ENCODE assay signal across 1 fruit fly cellular context in genomic region chr3L:15956448-15957010, dm6.
TF ChIP-seq lines count a peak whose summit lies in the region.

Gene elgi, plus strand, starts transcription at chr3L:15956550.

TF ChIP-seq in whole organism, embryonic, 481 proteins besides CTCF, POLR2A, EP300 and RAD21 (continued from another document and continues in another):
- TF ChIP-seq ara (GFP tag; IDR thresholded peaks at IDR 0.05; lab: Robert Waterston, UW) (0 out of 2 replicates have a peak, but pooled peaks have one; percentile 17), vfl (GFP tag; optimal IDR thresholded peaks at IDR 0.05; lab: Kevin White, UChicago) (peak; percentile 51), CG12942 (GFP tag; optimal IDR thresholded peaks at IDR 0.05; lab: Kevin White, UChicago) (peak; percentile 51), CG6683 (GFP tag; optimal IDR thresholded peaks at IDR 0.05; lab: Kevin White, UChicago) (no peak), abd-A (tag; optimal IDR thresholded peaks at IDR 0.05; lab: Kevin White, UChicago) (no peak), maf-S (GFP tag; optimal IDR thresholded peaks at IDR 0.05; lab: Kevin White, UChicago) (peak; percentile 65), Meics (GFP tag; optimal IDR thresholded peaks at IDR 0.05; lab: Kevin White, UChicago) (peak; percentile 41), Dip2 (GFP tag; IDR thresholded peaks at IDR 0.05; lab: Robert Waterston, UW) (no peak), CG15696 (tag; optimal IDR thresholded peaks at IDR 0.05; lab: Kevin White, UChicago) (no peak), CG18599 (GFP tag; optimal IDR thresholded peaks at IDR 0.05; lab: Kevin White, UChicago) (peak; percentile 65), CG17802 (tag; optimal IDR thresholded peaks at IDR 0.05; lab: Kevin White, UChicago) (no peak), br (optimal IDR thresholded peaks at IDR 0.05; lab: Kevin White, UChicago) (no peak), B-H2 (GFP tag; optimal IDR thresholded peaks at IDR 0.05; lab: Kevin White, UChicago) (peak; percentile 75), CG11456 (GFP tag; IDR thresholded peaks at IDR 0.05; lab: Robert Waterston, UW) (peak; percentile 79), sug (tag; optimal IDR thresholded peaks at IDR 0.05; lab: Kevin White, UChicago) (peak; percentile 58), Opbp (GFP tag; IDR thresholded peaks at IDR 0.05; lab: Robert Waterston, UW; ENCODE audit: partially characterized antibody) (0 out of 3 replicates have a peak, but pooled peaks have one; percentile 18), CG6854 (GFP tag; optimal IDR thresholded peaks at IDR 0.05; lab: Kevin White, UChicago) (no peak), CG10147 (GFP tag; optimal IDR thresholded peaks at IDR 0.05; lab: Kevin White, UChicago) (peak; percentile 33), jing (GFP tag; optimal IDR thresholded peaks at IDR 0.05; lab: Kevin White, UChicago) (no peak), CG2712 (tag; optimal IDR thresholded peaks at IDR 0.05; lab: Kevin White, UChicago) (peak; percentile 37), CG14014 (GFP tag; IDR thresholded peaks at IDR 0.05; lab: Robert Waterston, UW) (0 out of 2 replicates have a peak, but pooled peaks have one; percentile 22), jigr1 (GFP tag; IDR thresholded peaks at IDR 0.05; lab: Robert Waterston, UW) (no peak), BEAF-32 (GFP tag; optimal IDR thresholded peaks at IDR 0.05; lab: Kevin White, UChicago) (peak; percentile 12), dmrt99B (tag; optimal IDR thresholded peaks at IDR 0.05; lab: Kevin White, UChicago) (no peak), CG12104 (GFP tag; optimal IDR thresholded peaks at IDR 0.05; lab: Kevin White, UChicago) (peak; percentile 29), CG17912 (GFP tag; optimal IDR thresholded peaks at IDR 0.05; lab: Kevin White, UChicago) (no peak), Dip3 (GFP tag; optimal IDR thresholded peaks at IDR 0.05; lab: Kevin White, UChicago) (peak; percentile 63), ranshi (GFP tag; IDR thresholded peaks at IDR 0.05; lab: Robert Waterston, UW) (peak; percentile 26; the same call in 1 of the 2 replicates), Nf-YC (tag; optimal IDR thresholded peaks at IDR 0.05; lab: Kevin White, UChicago) (no peak), aop (GFP tag; IDR thresholded peaks at IDR 0.05; lab: Robert Waterston, UW) (no peak), pzg (GFP tag; optimal IDR thresholded peaks at IDR 0.05; lab: Kevin White, UChicago) (peak; percentile 68), pnt (GFP tag; optimal IDR thresholded peaks at IDR 0.05; lab: Kevin White, UChicago) (peak; percentile 28), p53 (GFP tag; optimal IDR thresholded peaks at IDR 0.05; lab: Kevin White, UChicago) (no peak), Dad (GFP tag; optimal IDR thresholded peaks at IDR 0.05; lab: Kevin White, UChicago) (peak; percentile 43), Ptx1 (GFP tag; IDR thresholded peaks at IDR 0.05; lab: Robert Waterston, UW) (peak; percentile 46), CG32532 (GFP tag; IDR thresholded peaks at IDR 0.05; lab: Robert Waterston, UW) (peak; percentile 58; the same call in 1 of the 2 replicates), Hsf (GFP tag; optimal IDR thresholded peaks at IDR 0.05; lab: Kevin White, UChicago) (peak; percentile 75), Myb (GFP tag; optimal IDR thresholded peaks at IDR 0.05; lab: Kevin White, UChicago) (peak; percentile 62), CG13296 (GFP tag; optimal IDR thresholded peaks at IDR 0.05; lab: Kevin White, UChicago) (peak; percentile 71), inv (GFP tag; IDR thresholded peaks at IDR 0.05; lab: Robert Waterston, UW; ENCODE audit: partially characterized antibody) (no peak), Ets65A (GFP tag; lab: Kevin White, UChicago) (peak; percentile 94), ems (GFP tag; optimal IDR thresholded peaks at IDR 0.05; lab: Kevin White, UChicago) (peak; percentile 47), twi (tag; optimal IDR thresholded peaks at IDR 0.05; lab: Kevin White, UChicago) (peak; percentile 13), bcd (GFP tag; optimal IDR thresholded peaks at IDR 0.05; lab: Kevin White, UChicago) (peak; percentile 64), lilli (GFP tag; optimal IDR thresholded peaks at IDR 0.05; lab: Kevin White, UChicago) (peak; percentile 74), CG9932 (GFP tag; IDR thresholded peaks at IDR 0.05; lab: Robert Waterston, UW) (peak; percentile 82), Sry-δ (GFP tag; optimal IDR thresholded peaks at IDR 0.05; lab: Kevin White, UChicago) (peak; percentile 39), CG13287 (GFP tag; IDR thresholded peaks at IDR 0.05; lab: Robert Waterston, UW; ENCODE audit: partially characterized antibody) (peak; percentile 58), CG2120 (GFP tag; optimal IDR thresholded peaks at IDR 0.05; lab: Kevin White, UChicago) (peak; percentile 85), slbo (GFP tag; IDR thresholded peaks at IDR 0.05; lab: Robert Waterston, UW) (peak; percentile 90), hkb (optimal IDR thresholded peaks at IDR 0.05; lab: Kevin White, UChicago) (no peak), hkb (GFP tag; IDR thresholded peaks at IDR 0.05; lab: Robert Waterston, UW) (peak; percentile 36; the same call in 1 of the 2 replicates), Mrtf (GFP tag; IDR thresholded peaks at IDR 0.05; lab: Robert Waterston, UW) (no peak), dan (GFP tag; IDR thresholded peaks at IDR 0.05; lab: Robert Waterston, UW) (no peak), CG18011 (GFP tag; optimal IDR thresholded peaks at IDR 0.05; lab: Kevin White, UChicago) (peak; percentile 34), vvl (GFP tag; IDR thresholded peaks at IDR 0.05; lab: Robert Waterston, UW) (peak; percentile 61), CG5180 (GFP tag; optimal IDR thresholded peaks at IDR 0.05; lab: Kevin White, UChicago) (peak; percentile 16), Scr (GFP tag; IDR thresholded peaks at IDR 0.05; lab: Robert Waterston, UW; ENCODE audit: partially characterized antibody) (peak; percentile 22), Side (GFP tag; optimal IDR thresholded peaks at IDR 0.05; lab: Kevin White, UChicago) (peak; percentile 55), Doc2 (GFP tag; IDR thresholded peaks at IDR 0.05; lab: Robert Waterston, UW) (no peak), CG4328 (GFP tag; optimal IDR thresholded peaks at IDR 0.05; lab: Kevin White, UChicago) (peak; percentile 24), Fer3 (tag; optimal IDR thresholded peaks at IDR 0.05; lab: Kevin White, UChicago) (peak; percentile 26), toy (GFP tag; IDR thresholded peaks at IDR 0.05; lab: Robert Waterston, UW) (no peak), dmrt11E (tag; optimal IDR thresholded peaks at IDR 0.05; lab: Kevin White, UChicago) (peak; percentile 14), CG14710 (tag; optimal IDR thresholded peaks at IDR 0.05; lab: Kevin White, UChicago) (peak; percentile 35), lmd (GFP tag; IDR thresholded peaks at IDR 0.05; lab: Robert Waterston, UW) (peak; percentile 53; the same call in 1 of the 2 replicates), zen (tag; optimal IDR thresholded peaks at IDR 0.05; lab: Kevin White, UChicago) (peak; percentile 12), wor (GFP tag; IDR thresholded peaks at IDR 0.05; lab: Robert Waterston, UW) (no peak), gfzf (GFP tag; optimal IDR thresholded peaks at IDR 0.05; lab: Kevin White, UChicago) (peak; percentile 17), CG9876 (GFP tag; optimal IDR thresholded peaks at IDR 0.05; lab: Kevin White, UChicago) (peak; percentile 44), CG18476 (GFP tag; optimal IDR thresholded peaks at IDR 0.05; lab: Kevin White, UChicago) (peak; percentile 46), CG9817 (tag; optimal IDR thresholded peaks at IDR 0.05; lab: Kevin White, UChicago) (peak; percentile 57), phol (tag; optimal IDR thresholded peaks at IDR 0.05; lab: Kevin White, UChicago) (peak; percentile 67), fd3F (GFP tag; optimal IDR thresholded peaks at IDR 0.05; lab: Kevin White, UChicago) (peak; percentile 17), CG3281 (GFP tag; optimal IDR thresholded peaks at IDR 0.05; lab: Kevin White, UChicago) (peak; percentile 43), CG5245 (GFP tag; optimal IDR thresholded peaks at IDR 0.05; lab: Kevin White, UChicago) (peak; percentile 28), cg (GFP tag; optimal IDR thresholded peaks at IDR 0.05; lab: Kevin White, UChicago) (no peak), bsh (GFP tag; optimal IDR thresholded peaks at IDR 0.05; lab: Kevin White, UChicago) (peak in 1 of 2 experiments; percentile 1), rib (GFP tag; IDR thresholded peaks at IDR 0.05; lab: Robert Waterston, UW) (no peak), tgo (GFP tag; IDR thresholded peaks at IDR 0.05; lab: Robert Waterston, UW) (0 out of 3 replicates have a peak, but pooled peaks have one; percentile 25), fu2 (GFP tag; optimal IDR thresholded peaks at IDR 0.05; lab: Kevin White, UChicago) (peak; percentile 58), CG3995 (GFP tag; optimal IDR thresholded peaks at IDR 0.05; lab: Kevin White, UChicago) (peak; percentile 70), C15 (GFP tag; IDR thresholded peaks at IDR 0.05; lab: Robert Waterston, UW) (no peak), CG12236 (GFP tag; optimal IDR thresholded peaks at IDR 0.05; lab: Kevin White, UChicago) (no peak), corto (GFP tag; optimal IDR thresholded peaks at IDR 0.05; lab: Kevin White, UChicago) (peak; percentile 1), mirr (GFP tag; optimal IDR thresholded peaks at IDR 0.05; lab: Kevin White, UChicago) (peak; percentile 47), sim (GFP tag; IDR thresholded peaks at IDR 0.05; lab: Robert Waterston, UW) (no peak), Aef1 (GFP tag; IDR thresholded peaks at IDR 0.05; lab: Robert Waterston, UW) (no peak), CG12659 (GFP tag; optimal IDR thresholded peaks at IDR 0.05; lab: Kevin White, UChicago) (peak; percentile 63), gsb (GFP tag; IDR thresholded peaks at IDR 0.05; lab: Robert Waterston, UW) (0 out of 2 replicates have a peak, but pooled peaks have one; percentile 24), pho (GFP tag; optimal IDR thresholded peaks at IDR 0.05; lab: Kevin White, UChicago) (peak; percentile 67), shn (GFP tag; optimal IDR thresholded peaks at IDR 0.05; lab: Kevin White, UChicago) (peak; percentile 57), mam (GFP tag; optimal IDR thresholded peaks at IDR 0.05; lab: Kevin White, UChicago) (peak; percentile 85), CG10209 (GFP tag; optimal IDR thresholded peaks at IDR 0.05; lab: Kevin White, UChicago) (peak; percentile 29), Chrac-16 (GFP tag; optimal IDR thresholded peaks at IDR 0.05; lab: Kevin White, UChicago) (peak; percentile 67), Bteb2 (GFP tag; optimal IDR thresholded peaks at IDR 0.05; lab: Kevin White, UChicago) (peak; percentile 65), Pdp1 (GFP tag; optimal IDR thresholded peaks at IDR 0.05; lab: Kevin White, UChicago) (peak; percentile 48 to 55), slou (GFP tag; optimal IDR thresholded peaks at IDR 0.05; lab: Kevin White, UChicago) (peak; percentile 2), NC2β (GFP tag; optimal IDR thresholded peaks at IDR 0.05; lab: Kevin White, UChicago) (peak; percentile 49), CG31388 (GFP tag; optimal IDR thresholded peaks at IDR 0.05; lab: Kevin White, UChicago) (no peak), CG16813 (GFP tag; IDR thresholded peaks at IDR 0.05; lab: Robert Waterston, UW; ENCODE audit: partially characterized antibody) (no peak), CG34376 (GFP tag; optimal IDR thresholded peaks at IDR 0.05; lab: Kevin White, UChicago) (peak; percentile 67), CG34422 (GFP tag; IDR thresholded peaks at IDR 0.05; lab: Robert Waterston, UW) (peak; percentile 46; the same call in 1 of the 3 replicates), Vsx1 (GFP tag; optimal IDR thresholded peaks at IDR 0.05; lab: Kevin White, UChicago) (no peak), lov (optimal IDR thresholded peaks at IDR 0.05; lab: Kevin White, UChicago) (no peak), lov (GFP tag; IDR thresholded peaks at IDR 0.05; lab: Robert Waterston, UW) (no peak), CG1529 (GFP tag; optimal IDR thresholded peaks at IDR 0.05; lab: Kevin White, UChicago) (peak; percentile 6), Antp (GFP tag; optimal IDR thresholded peaks at IDR 0.05; lab: Kevin White, UChicago) (peak; percentile 71), CG11247 (GFP tag; IDR thresholded peaks at IDR 0.05; lab: Robert Waterston, UW) (no peak; the same call in 1 of the 2 replicates), CG12155 (GFP tag; optimal IDR thresholded peaks at IDR 0.05; lab: Kevin White, UChicago) (peak; percentile 75), ssp (GFP tag; IDR thresholded peaks at IDR 0.05; lab: Robert Waterston, UW) (no peak), ci (GFP tag; IDR thresholded peaks at IDR 0.05; lab: Robert Waterston, UW) (peak; percentile 64; the same call in 2 of the 3 replicates), CG2889 (GFP tag; IDR thresholded peaks at IDR 0.05; lab: Robert Waterston, UW) (no peak), MBD-R2 (GFP tag; IDR thresholded peaks at IDR 0.05; lab: Robert Waterston, UW) (peak; percentile 96), CG4424 (GFP tag; optimal IDR thresholded peaks at IDR 0.05; lab: Kevin White, UChicago) (peak; percentile 40), HmgZ (tag; optimal IDR thresholded peaks at IDR 0.05; lab: Kevin White, UChicago) (peak; percentile 72), CG10979 (tag; optimal IDR thresholded peaks at IDR 0.05; lab: Kevin White, UChicago) (peak; percentile 24), CG6175 (GFP tag; IDR thresholded peaks at IDR 0.05; lab: Robert Waterston, UW) (0 out of 3 replicates have a peak, but pooled peaks have one; percentile 7), Elba2 (GFP tag; optimal IDR thresholded peaks at IDR 0.05; lab: Kevin White, UChicago) (peak; percentile 11), CHES-1-like (GFP tag; optimal IDR thresholded peaks at IDR 0.05; lab: Kevin White, UChicago) (peak; percentile 71), CG4820 (GFP tag; optimal IDR thresholded peaks at IDR 0.05; lab: Kevin White, UChicago) (peak; percentile 47), gro (GFP tag; optimal IDR thresholded peaks at IDR 0.05; lab: Kevin White, UChicago) (peak; percentile 73), CG1602 (GFP tag; optimal IDR thresholded peaks at IDR 0.05; lab: Kevin White, UChicago) (peak; percentile 4), CG10654 (GFP tag; optimal IDR thresholded peaks at IDR 0.05; lab: Kevin White, UChicago) (peak; percentile 31), CG12391 (tag; optimal IDR thresholded peaks at IDR 0.05; lab: Kevin White, UChicago) (peak; percentile 47), kah (GFP tag; optimal IDR thresholded peaks at IDR 0.05; lab: Kevin White, UChicago) (no peak), Ada2b (GFP tag; IDR thresholded peaks at IDR 0.05; lab: Robert Waterston, UW) (peak; percentile 21; the same call in 1 of the 2 replicates), jumu (GFP tag; optimal IDR thresholded peaks at IDR 0.05; lab: Kevin White, UChicago) (peak; percentile 49), luna (GFP tag; optimal IDR thresholded peaks at IDR 0.05; lab: Kevin White, UChicago) (peak; percentile 2), CG4854 (GFP tag; optimal IDR thresholded peaks at IDR 0.05; lab: Kevin White, UChicago) (peak; percentile 31), Bdp1 (GFP tag; optimal IDR thresholded peaks at IDR 0.05; lab: Kevin White, UChicago) (peak; percentile 39)
